Worm (Caenorhabditis elegans) whole organism, L4 larva: Measurements from ENCODE around the gene etc-1.

Experiments used
- F10B5.3 ChIP-seq: sonication (generic microtip); optimal IDR thresholded peaks from 2 replicates; lab custom pipeline; 2016; ENCODE audit warnings: mild to moderate bottlenecking, missing genetic modification characterization, missing compliant biosample characterization
- F26F4.8 ChIP-seq: fragments of 200-800 bp; sonication (Bioruptor generic); conservative IDR thresholded peaks from 2 replicates; pipeline ENCODE4 v1.3.6; 2022; ENCODE audit warnings: missing genetic modification characterization, missing compliant biosample characterization
- F37D6.2 ChIP-seq: sonication (generic microtip); optimal IDR thresholded peaks from 2 replicates; lab custom pipeline; 2016; ENCODE audit warnings: mild to moderate bottlenecking, missing genetic modification characterization, missing compliant biosample characterization
- F49E8.2 ChIP-seq: sonication (generic microtip); optimal IDR thresholded peaks from 2 replicates; lab custom pipeline; 2016; ENCODE audit warnings: missing compliant biosample characterization, mild to moderate bottlenecking, missing genetic modification characterization, borderline replicate concordance
- T26A8.4 ChIP-seq: fragments of 200-800 bp; sonication (Bioruptor generic); IDR thresholded peaks from 2 replicates; pipeline ENCODE4 v1.3.6; 2022; ENCODE audit warnings: missing genetic modification characterization, missing compliant biosample characterization
- aha-1 ChIP-seq: fragments of 150-350 bp; peaks from one replicate; lab custom pipeline; 2014; ENCODE audit warnings: missing biosample characterization, missing genetic modification characterization
- ama-1 ChIP-seq: fragments of 150-350 bp; optimal IDR thresholded peaks from 2 replicates; lab custom pipeline; 2014; ENCODE audit warnings: inconsistent platforms, mixed read lengths
- attf-4 ChIP-seq: sonication (generic microtip); optimal IDR thresholded peaks from 3 replicates; lab custom pipeline; 2017; ENCODE audit warnings: missing biosample characterization, missing genetic modification characterization
- ceh-32 ChIP-seq: sonication (generic microtip); optimal IDR thresholded peaks from 2 replicates; lab custom pipeline; 2016; ENCODE audit warnings: mild to moderate bottlenecking, missing genetic modification characterization, missing compliant biosample characterization; ENCODE audit not compliant: poor library complexity
- ceh-44 ChIP-seq: fragments of 200-800 bp; sonication (Bioruptor generic); IDR thresholded peaks from 2 replicates; pipeline ENCODE4 v1.3.6; 2022; ENCODE audit warnings: missing genetic modification reagents, missing genetic modification characterization, missing compliant biosample characterization
- ceh-62 ChIP-seq: sonication (generic microtip); optimal IDR thresholded peaks from 2 replicates; lab custom pipeline; 2017; ENCODE audit warnings: missing biosample characterization, missing genetic modification characterization
- ceh-82 ChIP-seq: sonication (generic microtip); optimal IDR thresholded peaks from 2 replicates; lab custom pipeline; 2017; ENCODE audit warnings: missing biosample characterization, missing genetic modification characterization
- daf-12 ChIP-seq: fragments of 150-350 bp; optimal IDR thresholded peaks from 2 replicates; lab custom pipeline; 2014; ENCODE audit warnings: missing biosample characterization, missing genetic modification reagents, missing genetic modification characterization
- daf-16 ChIP-seq, 3 experiments: sonication (generic microtip); optimal IDR thresholded peaks; 2 replicates each; lab custom pipeline; 2016 to 2017; ENCODE audit warnings: missing genetic modification characterization in 3 of 3, missing genetic modification reagents in 3 of 3, mild to moderate bottlenecking in 2 of 3, missing compliant biosample characterization in 2 of 3, missing biosample characterization in 1 of 3, moderate library complexity in 1 of 3
- daf-19 ChIP-seq: fragments of 200-800 bp; sonication (Bioruptor generic); conservative IDR thresholded peaks from 2 replicates; pipeline ENCODE4 v1.3.6; 2022; ENCODE audit warnings: missing genetic modification characterization, missing compliant biosample characterization
- daf-8 ChIP-seq: fragments of 200-800 bp; sonication (Bioruptor generic); IDR thresholded peaks from 2 replicates; pipeline ENCODE4 v1.3.6; 2022; ENCODE audit warnings: missing genetic modification characterization, missing compliant biosample characterization
- dmd-6 ChIP-seq: fragments of 200-800 bp; sonication (Bioruptor generic); IDR thresholded peaks from 2 replicates; pipeline ENCODE4 v1.3.6; 2022; ENCODE audit warnings: missing genetic modification reagents, missing genetic modification characterization, missing compliant biosample characterization
- dmd-8 ChIP-seq: fragments of 200-800 bp; sonication (Bioruptor generic); IDR thresholded peaks from 2 replicates; pipeline ENCODE4 v1.3.6; 2022; ENCODE audit warnings: missing genetic modification characterization, missing compliant biosample characterization
- dmd-9 ChIP-seq: fragments of 200-800 bp; sonication (Bioruptor generic); IDR thresholded peaks from 2 replicates; pipeline ENCODE4 v1.3.6; 2022; ENCODE audit warnings: missing genetic modification reagents, missing genetic modification characterization, missing compliant biosample characterization
- duxl-1 ChIP-seq: sonication (generic microtip); optimal IDR thresholded peaks from 2 replicates; lab custom pipeline; 2016; ENCODE audit warnings: mild to moderate bottlenecking, missing genetic modification characterization, moderate library complexity, missing compliant biosample characterization; ENCODE audit not compliant: poor library complexity
- egl-27 ChIP-seq: sonication (generic microtip); optimal IDR thresholded peaks from 3 replicates; lab custom pipeline; 2017; ENCODE audit warnings: missing biosample characterization, missing genetic modification reagents, missing genetic modification characterization
- fkh-10 ChIP-seq: fragments of 150-350 bp; optimal IDR thresholded peaks from 2 replicates; lab custom pipeline; 2014; ENCODE audit warnings: missing biosample characterization, missing genetic modification reagents, missing genetic modification characterization
- hlh-11 ChIP-seq: fragments of 200-800 bp; sonication (Bioruptor generic); optimal IDR thresholded peaks from 2 replicates; lab custom pipeline; 2018; ENCODE audit warnings: mild to moderate bottlenecking, missing genetic modification characterization, missing compliant biosample characterization
- lir-3 ChIP-seq: sonication (generic microtip); optimal IDR thresholded peaks from 2 replicates; lab custom pipeline; 2016; ENCODE audit warnings: mild to moderate bottlenecking, missing genetic modification characterization, missing compliant biosample characterization
- lsy-2 ChIP-seq, 2 experiments: fragments of 150-350 bp in 1 of 2; sonication (generic microtip) in 1 of 2; optimal IDR thresholded peaks; 2 replicates each; lab custom pipeline; 2014 to 2017; ENCODE audit warnings: missing biosample characterization in 2 of 2, missing genetic modification characterization in 2 of 2
- nhr-111 ChIP-seq: fragments of 200-800 bp; sonication (Bioruptor generic); optimal IDR thresholded peaks from 2 replicates; lab custom pipeline; 2018; ENCODE audit warnings: mild to moderate bottlenecking, missing genetic modification characterization, missing compliant biosample characterization
- nhr-237 ChIP-seq: sonication (generic microtip); optimal IDR thresholded peaks from 2 replicates; lab custom pipeline; 2017; ENCODE audit warnings: missing biosample characterization, missing genetic modification characterization
- nhr-41 ChIP-seq: fragments of 200-800 bp; sonication (Bioruptor generic); IDR thresholded peaks from 2 replicates; pipeline ENCODE4 v1.3.6; 2022; ENCODE audit warnings: missing genetic modification reagents, missing genetic modification characterization, missing compliant biosample characterization
- nhr-76 ChIP-seq: fragments of 150-350 bp; optimal IDR thresholded peaks from 2 replicates; lab custom pipeline; 2014; ENCODE audit warnings: missing biosample characterization, missing genetic modification characterization
- nhr-77 ChIP-seq: fragments of 150-350 bp; optimal IDR thresholded peaks from 2 replicates; lab custom pipeline; 2014; ENCODE audit warnings: missing biosample characterization, missing genetic modification characterization
- pqm-1 ChIP-seq: sonication (generic microtip); optimal IDR thresholded peaks from 2 replicates; lab custom pipeline; 2017; ENCODE audit warnings: missing biosample characterization, missing genetic modification characterization
- sdz-12 ChIP-seq: fragments of 200-800 bp; sonication (Bioruptor generic); optimal IDR thresholded peaks from 2 replicates; lab custom pipeline; 2018; ENCODE audit warnings: mild to moderate bottlenecking, missing genetic modification characterization, missing compliant biosample characterization
- set-16 ChIP-seq: fragments of 200-800 bp; sonication (Bioruptor generic); IDR thresholded peaks from 2 replicates; pipeline ENCODE4 v1.3.6; 2022; ENCODE audit warnings: missing genetic modification reagents, missing genetic modification characterization, missing compliant biosample characterization
- snpc-4 ChIP-seq: fragments of 150-350 bp; optimal IDR thresholded peaks from 2 replicates; lab custom pipeline; 2014; ENCODE audit warnings: missing biosample characterization, missing genetic modification characterization
- spr-1 ChIP-seq: sonication (generic microtip); optimal IDR thresholded peaks from 2 replicates; lab custom pipeline; 2016; ENCODE audit warnings: mild to moderate bottlenecking, missing genetic modification characterization, missing compliant biosample characterization
- unc-130 ChIP-seq: sonication (generic microtip); optimal IDR thresholded peaks from 2 replicates; lab custom pipeline; 2016; ENCODE audit warnings: missing genetic modification reagents, missing genetic modification characterization, missing compliant biosample characterization
- unc-39 ChIP-seq: sonication (generic microtip); optimal IDR thresholded peaks from 2 replicates; lab custom pipeline; 2017; ENCODE audit warnings: missing biosample characterization, missing genetic modification characterization
- unc-62 ChIP-seq, 3 experiments: fragments of 150-350 bp in 1 of 3; sonication (generic microtip); optimal IDR thresholded peaks in 2 of 3; peaks in 1 of 3; 1 replicate in 1 of 3; 2 replicates in 2 of 3; lab custom pipeline; 2014 to 2017; ENCODE audit warnings: missing biosample characterization in 3 of 3, missing genetic modification characterization in 3 of 3, missing genetic modification reagents in 3 of 3, missing genotype in 1 of 3
- zfp-2 ChIP-seq: sonication (generic microtip); optimal IDR thresholded peaks from 2 replicates; lab custom pipeline; 2016; ENCODE audit warnings: mild to moderate bottlenecking, missing genetic modification characterization, missing compliant biosample characterization
- ztf-11 ChIP-seq: fragments of 150-350 bp; optimal IDR thresholded peaks from 2 replicates; lab custom pipeline; 2014; ENCODE audit warnings: missing biosample characterization, missing genetic modification characterization

The etc-1 gene

ce11 chrII:8695783-8696182 lies 31.1 kb downstream of the etc-1 start, which contains the start of gene C34C6.10:
C34C6.10 (minus strand) TSS chrII:8695883.
- TF ChIP-seq ztf-11 (tag; lab: Kevin White, UChicago) (no peak), F10B5.3 (tag; lab: Kevin White, UChicago) (no peak), zfp-2 (tag; lab: Kevin White, UChicago) (no peak)

ce11 chrII:8698828-8699227 lies 34.2 kb downstream of the etc-1 start, which contains the start of gene chdh-1:
chdh-1 (minus strand) TSS chrII:8698928.
- TF ChIP-seq ama-1 (lab: Kevin White, UChicago) (peak; percentile 45), daf-8 (GFP tag; lab: Robert Waterston, UW) (no peak), unc-62 (GFP tag; optimal IDR thresholded peaks at IDR 0.05 in 1 of 2; lab: Kevin White, UChicago) (peak in 1 of 2 experiments; percentile 31), unc-62 (tag; optimal IDR thresholded peaks at IDR 0.05; lab: Kevin White, UChicago) (no peak)

DNA sequence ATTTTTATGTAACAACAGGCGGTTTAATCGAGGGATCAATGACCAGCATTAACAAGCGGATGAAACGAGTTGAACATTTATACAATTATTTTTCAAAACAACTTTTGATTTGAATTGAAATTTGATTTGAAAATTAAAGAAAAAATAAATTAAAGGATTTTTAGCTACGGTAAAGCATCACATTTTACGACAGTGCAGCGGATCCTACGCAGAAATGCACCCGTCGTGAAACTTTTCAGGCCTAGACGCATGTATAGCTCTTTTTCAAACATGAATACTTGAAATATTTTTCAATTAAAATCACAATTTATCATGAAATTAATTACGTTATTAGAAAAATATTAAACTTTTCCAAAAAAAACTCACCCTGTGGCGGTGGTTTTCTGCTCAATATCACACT lies 36.4 kb downstream of the etc-1 start:
- TF ChIP-seq zfp-2 (tag; lab: Kevin White, UChicago) (no peak), lsy-2 (tag; optimal IDR thresholded peaks at IDR 0.05; lab: Kevin White, UChicago) (peak in 1 of 2 experiments; percentile 84), fkh-10 (GFP tag; lab: Kevin White, UChicago) (no peak), attf-4 (tag; lab: Kevin White, UChicago) (no peak), daf-16 (GFP tag; optimal IDR thresholded peaks at IDR 0.05; lab: Kevin White, UChicago) (no peak), daf-16 (tag; optimal IDR thresholded peaks at IDR 0.05; lab: Kevin White, UChicago) (no peak), ceh-32 (no peak), unc-62 (GFP tag; optimal IDR thresholded peaks at IDR 0.05 in 1 of 2; lab: Kevin White, UChicago) (peak in 1 of 2 experiments; percentile 49), unc-62 (tag; optimal IDR thresholded peaks at IDR 0.05; lab: Kevin White, UChicago) (no peak)

DNA sequence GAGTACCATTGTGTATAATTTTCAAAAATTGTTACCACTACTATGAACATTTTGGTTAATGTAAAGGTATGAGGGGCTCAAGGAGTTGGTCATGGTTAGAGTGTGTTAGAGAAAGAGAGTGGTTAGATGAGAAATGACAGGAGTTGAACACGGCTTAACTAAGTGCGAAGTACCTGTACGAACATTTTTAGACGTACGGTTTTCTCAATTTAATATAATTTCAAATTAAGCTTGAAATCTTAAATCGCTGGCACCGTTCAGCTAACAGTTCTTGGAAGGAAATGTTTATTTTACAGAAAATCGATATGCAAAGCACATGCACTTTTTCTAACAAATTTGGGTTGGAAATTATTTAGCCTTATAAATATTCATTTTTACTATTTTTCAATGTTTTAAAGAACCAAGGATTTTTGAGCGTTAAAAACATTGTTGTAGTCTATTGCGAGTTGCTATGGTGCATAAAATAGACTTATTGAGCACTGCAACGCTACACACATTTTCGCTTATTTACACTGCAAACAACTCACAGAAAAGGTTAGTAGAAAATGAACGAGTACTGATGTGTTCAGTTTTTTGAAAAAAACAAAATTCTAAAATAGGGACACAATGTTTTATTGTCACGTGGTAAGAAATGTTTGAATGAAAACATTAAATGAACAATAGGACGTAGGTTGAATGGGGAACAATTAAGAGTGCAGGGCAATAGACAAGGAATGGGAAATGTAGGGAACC lies 37.2 kb downstream of the etc-1 start, which contains the start of gene sphk-1:
Gene sphk-1 (minus strand): TSS at position 51 of the 732 bp plus-strand sequence.
- TF ChIP-seq aha-1, result no peak
- TF ChIP-seq zfp-2 (tag; lab: Kevin White, UChicago), result no peak
- TF ChIP-seq nhr-77 (tag; lab: Kevin White, UChicago), result no peak
- TF ChIP-seq ceh-44, result no peak
- no peak for TF ChIP-seq F49E8.2 (tag; lab: Kevin White, UChicago)
- no peak for TF ChIP-seq spr-1 (tag; lab: Kevin White, UChicago)
- no peak for TF ChIP-seq sdz-12
- no peak for TF ChIP-seq ceh-32
- no peak for TF ChIP-seq daf-12 (tag; lab: Kevin White, UChicago)
- no peak for TF ChIP-seq dmd-9
- no peak for TF ChIP-seq pqm-1
- TF ChIP-seq F37D6.2 (tag; lab: Kevin White, UChicago), result no peak
- TF ChIP-seq, all 104 proteins: peak for 0

DNA sequence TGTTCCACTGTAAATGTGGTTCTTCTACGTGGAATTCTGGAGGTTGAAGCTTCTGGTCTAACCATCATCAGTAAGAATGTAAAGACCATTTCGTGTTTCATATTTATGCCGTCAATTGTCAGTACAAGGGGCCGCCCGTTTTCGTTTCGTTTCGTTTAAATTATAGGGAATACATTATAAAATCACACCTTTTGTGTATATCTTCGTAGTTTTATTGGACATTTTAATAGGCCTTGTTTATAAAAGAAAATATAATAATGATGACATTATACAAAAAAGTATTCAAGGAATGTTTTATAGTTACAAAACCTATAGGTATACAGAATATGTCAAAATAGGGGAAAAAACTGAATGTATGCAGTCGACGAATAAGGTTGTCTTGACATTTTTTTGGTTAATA lies 39.1 kb downstream of the etc-1 start, which contains the start of gene ceh-7:
Gene ceh-7 (minus strand): TSS at position 101 of the 400 bp plus-strand sequence.
- no peak for TF ChIP-seq T26A8.4 (GFP tag; lab: Robert Waterston, UW)
- no peak for TF ChIP-seq daf-19
- no peak for TF ChIP-seq egl-27

DNA sequence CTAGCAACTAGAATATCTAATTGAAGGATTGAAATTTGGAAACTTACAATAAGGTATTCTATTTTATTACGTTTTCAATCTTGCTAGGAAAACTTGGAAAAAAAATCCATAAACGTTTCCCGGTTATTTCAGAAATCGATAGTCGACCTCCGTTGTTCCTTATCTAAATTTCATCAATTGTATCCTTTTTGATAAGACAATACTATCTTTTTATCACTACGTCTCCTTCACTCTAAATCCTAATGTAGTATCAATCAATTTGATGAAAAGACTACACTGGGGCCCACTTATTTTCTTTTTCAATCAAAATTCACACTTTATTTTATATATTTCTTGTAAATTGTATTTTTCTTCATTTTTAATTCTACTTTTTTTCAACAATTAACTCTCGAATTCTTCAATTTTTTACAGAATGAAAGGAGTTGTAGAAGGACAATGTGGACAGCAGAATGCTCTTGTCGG lies 39.8 kb downstream of the etc-1 start, which contains the start of gene prx-5:
Gene prx-5 (plus strand): TSS at position 412 of the 462 bp plus-strand sequence.
- TF ChIP-seq set-16 (GFP tag; lab: Robert Waterston, UW), result no peak
- no peak for TF ChIP-seq F37D6.2 (tag; lab: Kevin White, UChicago)
- TF ChIP-seq dmd-6 (GFP tag; lab: Robert Waterston, UW), result peak; percentile 29; the same call in 1 of the 2 replicates
- no peak for TF ChIP-seq duxl-1 (tag; lab: Kevin White, UChicago)
- no peak for TF ChIP-seq lir-3 (tag; lab: Kevin White, UChicago)
- TF ChIP-seq hlh-11 (tag; lab: Kevin White, UChicago), result no peak
- TF ChIP-seq nhr-76 (tag; lab: Kevin White, UChicago), result no peak
- TF ChIP-seq nhr-41 (GFP tag; lab: Robert Waterston, UW), result no peak
- TF ChIP-seq nhr-111 (GFP tag; lab: Kevin White, UChicago), result no peak
- TF ChIP-seq ceh-62, result no peak
- TF ChIP-seq unc-130 (GFP tag; lab: Kevin White, UChicago), result no peak
- TF ChIP-seq dmd-8, result no peak
- TF ChIP-seq zfp-2 (tag; lab: Kevin White, UChicago), result no peak
- TF ChIP-seq unc-39, result no peak
- no peak for TF ChIP-seq nhr-237 (tag; lab: Kevin White, UChicago)
- no peak for TF ChIP-seq daf-12 (tag; lab: Kevin White, UChicago)
- no peak for TF ChIP-seq snpc-4 (tag; lab: Kevin White, UChicago)
- TF ChIP-seq fkh-10 (GFP tag; lab: Kevin White, UChicago), result no peak
- TF ChIP-seq F26F4.8, result no peak
- TF ChIP-seq ceh-82 (tag; lab: Kevin White, UChicago), result no peak
